Worm (Caenorhabditis elegans): ENCODE data around the gene C49F8.1.

- TF ChIP-seq lir-1 (GFP tag; conservative IDR thresholded peaks at IDR 0.05) (no peak), nhr-179 (tag; optimal IDR thresholded peaks at IDR 0.05) (no peak)
These were observed 36.5 kb upstream of the C49F8.1 start for ce11 chrX:13401311-13401710.

Data from whole organism, young adult.